Worm (Caenorhabditis elegans): ENCODE data around the gene srxa-16.

The srxa-16 gene

ce11 chrV:16114237-16114636, at the start of gene srxa-16:
Gene srxa-16 (minus strand): TSS chrV:16114337.
- no peak for TF ChIP-seq hlh-13 (GFP tag; optimal IDR thresholded peaks at IDR 0.05)
- no peak for TF ChIP-seq ceh-14 (tag; optimal IDR thresholded peaks at IDR 0.05)
- TF ChIP-seq nhr-232 (tag; optimal IDR thresholded peaks at IDR 0.05), result no peak
- no peak for TF ChIP-seq gmeb-2 (tag; optimal IDR thresholded peaks at IDR 0.05)
- TF ChIP-seq sox-2 (GFP tag; IDR thresholded peaks at IDR 0.05), result no peak
- TF ChIP-seq ztf-16 (tag; optimal IDR thresholded peaks at IDR 0.05), result no peak
- TF ChIP-seq sox-4 (tag; optimal IDR thresholded peaks at IDR 0.05), result no peak
- no peak for TF ChIP-seq fax-1 (tag; optimal IDR thresholded peaks at IDR 0.05)
- TF ChIP-seq mec-3 (tag; optimal IDR thresholded peaks at IDR 0.05; ENCODE audit: borderline replicate concordance), result no peak
- TF ChIP-seq pha-2 (tag; optimal IDR thresholded peaks at IDR 0.05), result no peak
- no peak for TF ChIP-seq ceh-6 (GFP tag; optimal IDR thresholded peaks at IDR 0.05)
- no peak for TF ChIP-seq C38D4.7 (GFP tag; optimal IDR thresholded peaks at IDR 0.05)
- no peak for TF ChIP-seq ceh-30 (tag; optimal IDR thresholded peaks at IDR 0.05)
- no peak for TF ChIP-seq sdc-2 (tag; optimal IDR thresholded peaks at IDR 0.05)
- no peak for TF ChIP-seq unc-86 (tag; optimal IDR thresholded peaks at IDR 0.05)
- no peak for TF ChIP-seq hlh-30 (tag; optimal IDR thresholded peaks at IDR 0.05; ENCODE audit: insufficient read depth)
- TF ChIP-seq F13H6.1 (tag; optimal IDR thresholded peaks at IDR 0.05), result no peak
- no peak for TF ChIP-seq ets-4 (tag; optimal IDR thresholded peaks at IDR 0.05)

- TF ChIP-seq ceh-2 (tag; optimal IDR thresholded peaks at IDR 0.05), result no peak
- TF ChIP-seq fax-1 (tag; optimal IDR thresholded peaks at IDR 0.05), result no peak
- no peak for TF ChIP-seq npax-4 (tag; optimal IDR thresholded peaks at IDR 0.05)
- no peak for TF ChIP-seq odd-2 (tag; optimal IDR thresholded peaks at IDR 0.05)
- no peak for TF ChIP-seq ztf-16 (tag; optimal IDR thresholded peaks at IDR 0.05)
- TF ChIP-seq unc-42 (tag; optimal IDR thresholded peaks at IDR 0.05), result no peak
- TF ChIP-seq hlh-30 (tag; optimal IDR thresholded peaks at IDR 0.05; ENCODE audit: insufficient read depth), result no peak
- no peak for TF ChIP-seq syd-9 (tag; optimal IDR thresholded peaks at IDR 0.05)
Observed at ce11 chrV:16163719-16164118, 49.6 kb upstream of the srxa-16 start, which contains the start of gene F10A3.12. Gene F10A3.12 (plus strand): TSS chrV:16164019.

- no peak for TF ChIP-seq K09A11.1 (tag; optimal IDR thresholded peaks at IDR 0.05; ENCODE audit: insufficient read depth)
- no peak for TF ChIP-seq unc-3 (GFP tag; conservative IDR thresholded peaks at IDR 0.05)
- no peak for TF ChIP-seq unc-3 (tag; optimal IDR thresholded peaks at IDR 0.05)
- TF ChIP-seq ceh-19 (GFP tag; optimal IDR thresholded peaks at IDR 0.05), result no peak
- TF ChIP-seq K02D7.2 (tag; optimal IDR thresholded peaks at IDR 0.05), result no peak
- no peak for TF ChIP-seq ceh-14 (tag; optimal IDR thresholded peaks at IDR 0.05)
- TF ChIP-seq tbx-2 (tag; optimal IDR thresholded peaks at IDR 0.05), result no peak
- no peak for TF ChIP-seq ref-2 (tag; optimal IDR thresholded peaks at IDR 0.05)
- TF ChIP-seq hlh-30 (tag; optimal IDR thresholded peaks at IDR 0.05; ENCODE audit: insufficient read depth), result no peak
- no peak for TF ChIP-seq pat-9 (tag; optimal IDR thresholded peaks at IDR 0.05)
- no peak for TF ChIP-seq dve-1 (tag; optimal IDR thresholded peaks at IDR 0.05)
- no peak for TF ChIP-seq hlh-15 (tag; optimal IDR thresholded peaks at IDR 0.05)
- TF ChIP-seq odd-2 (tag; optimal IDR thresholded peaks at IDR 0.05), result no peak
- no peak for TF ChIP-seq madf-2 (tag; optimal IDR thresholded peaks at IDR 0.05)
- TF ChIP-seq fkh-6 (tag; optimal IDR thresholded peaks at IDR 0.05), result no peak
- no peak for TF ChIP-seq unc-42 (tag; optimal IDR thresholded peaks at IDR 0.05)
- TF ChIP-seq ceh-18 (tag; optimal IDR thresholded peaks at IDR 0.05), result no peak
- TF ChIP-seq C08G9.2 (tag; optimal IDR thresholded peaks at IDR 0.05), result no peak
- no peak for TF ChIP-seq unc-86 (tag; optimal IDR thresholded peaks at IDR 0.05)
- TF ChIP-seq fax-1 (tag; optimal IDR thresholded peaks at IDR 0.05), result no peak
Observed at ce11 chrV:16162124-16162735, 48.1 kb upstream of the srxa-16 start, which contains the start of the genes str-109 and F10A3.11. Gene str-109 (minus strand): TSS chrV:16162224. Gene F10A3.11 (plus strand): TSS chrV:16162685.
